Fruit fly (Drosophila melanogaster): ENCODE results near the gene Rsf1.

DNA sequence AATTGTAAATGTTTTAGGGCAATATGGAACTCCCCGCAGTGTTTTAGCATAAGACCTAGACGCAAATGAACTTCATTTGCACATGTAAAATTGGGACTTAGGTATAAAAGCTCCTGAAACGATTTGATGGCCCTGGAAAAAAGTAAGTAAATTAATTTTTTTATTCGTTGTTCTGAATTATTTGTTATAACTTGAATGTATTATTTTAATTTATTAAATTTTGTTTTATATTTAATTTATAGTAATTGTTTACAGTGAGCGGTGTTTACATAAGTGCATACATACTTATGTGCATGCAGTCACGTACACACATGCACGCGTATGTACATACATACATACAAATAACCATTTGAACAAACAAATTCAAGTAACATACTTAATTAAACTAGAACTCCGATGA is 13.1 kb upstream of the Rsf1 start:
- no peak for TF ChIP-seq CG12942 (GFP tag; optimal IDR thresholded peaks at IDR 0.05)
- no peak for TF ChIP-seq CG10959 (GFP tag; IDR thresholded peaks at IDR 0.05)
- TF ChIP-seq CG9437 (GFP tag; optimal IDR thresholded peaks at IDR 0.05), result peak; percentile 6
- TF ChIP-seq cg (GFP tag; optimal IDR thresholded peaks at IDR 0.05), result no peak
- TF ChIP-seq Hr39 (optimal IDR thresholded peaks at IDR 0.05), result no peak
- no peak for TF ChIP-seq CTCF (GFP tag; optimal IDR thresholded peaks at IDR 0.05)
- no peak for TF ChIP-seq usp (GFP tag; optimal IDR thresholded peaks at IDR 0.05)
- no peak for TF ChIP-seq dan (GFP tag; IDR thresholded peaks at IDR 0.05)
- TF ChIP-seq Gug (GFP tag; IDR thresholded peaks at IDR 0.05), result no peak
- no peak for TF ChIP-seq maf-S (GFP tag; optimal IDR thresholded peaks at IDR 0.05)

Data from whole organism, embryonic.